Worm (Caenorhabditis elegans): ENCODE measurements around the gene K10B4.1.
A peak's percentile ranks its signal among the peaks of the same experiment; 100 is the strongest.

The K10B4.1 gene

DNA sequence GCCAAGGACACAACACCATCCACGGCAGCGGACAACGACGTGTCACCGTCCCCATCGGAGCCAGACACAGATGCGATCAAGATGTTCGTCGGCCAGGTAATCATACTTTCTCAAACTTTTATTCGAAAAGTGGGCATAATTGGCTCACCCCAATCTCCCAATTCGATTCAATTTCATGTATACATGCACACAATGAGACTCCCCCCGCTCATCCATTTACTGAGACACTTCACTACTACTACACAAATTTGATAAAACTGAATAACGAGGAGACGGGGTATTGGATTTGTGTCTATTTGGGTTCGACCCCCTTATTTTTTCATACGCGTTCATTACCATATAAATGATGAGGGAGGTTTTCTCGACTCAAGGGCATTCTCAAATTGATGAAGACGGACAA lies 28.0 kb downstream of the K10B4.1 start:
- TF ChIP-seq lin-13 (GFP tag; optimal IDR thresholded peaks at IDR 0.05) (no peak), nhr-237 (tag; optimal IDR thresholded peaks at IDR 0.05) (no peak), fkh-4 (tag; optimal IDR thresholded peaks at IDR 0.05; ENCODE audit: borderline replicate concordance) (no peak), mdl-1 (tag; optimal IDR thresholded peaks at IDR 0.05) (no peak), nhr-90 (tag; optimal IDR thresholded peaks at IDR 0.05; ENCODE audit: poor library complexity) (no peak), efl-1 (optimal IDR thresholded peaks at IDR 0.05) (no peak), efl-1 (GFP tag; optimal IDR thresholded peaks at IDR 0.05 in 1 of 2) (peak in 1 of 2 experiments; percentile 76), ceh-88 (GFP tag; IDR thresholded peaks at IDR 0.05) (no peak), fkh-8 (tag; optimal IDR thresholded peaks at IDR 0.05) (no peak), elt-3 (tag; optimal IDR thresholded peaks at IDR 0.05) (peak in 1 of 6 experiments; percentile 9), fkh-10 (GFP tag; optimal IDR thresholded peaks at IDR 0.05) (no peak), lin-14 (GFP tag; optimal IDR thresholded peaks at IDR 0.05) (peak; percentile 37), unc-98 (GFP tag; IDR thresholded peaks at IDR 0.05) (no peak), alr-1 (tag; optimal IDR thresholded peaks at IDR 0.05; ENCODE audit: borderline replicate concordance) (no peak), dsc-1 (tag; optimal IDR thresholded peaks at IDR 0.05) (no peak), tlp-1 (tag; optimal IDR thresholded peaks at IDR 0.05) (no peak), nhr-85 (tag) (peak; percentile 68), ceh-82 (tag; optimal IDR thresholded peaks at IDR 0.05) (no peak)

- no peak for TF ChIP-seq vab-15 (tag; optimal IDR thresholded peaks at IDR 0.05)
- TF ChIP-seq ets-5 (GFP tag; IDR thresholded peaks at IDR 0.05): no peak
- peak; percentile 16 for TF ChIP-seq nhr-47 (tag; optimal IDR thresholded peaks at IDR 0.05)
- TF ChIP-seq mdl-1 (tag; optimal IDR thresholded peaks at IDR 0.05): no peak
- peak; percentile 3 for TF ChIP-seq irx-1 (tag; optimal IDR thresholded peaks at IDR 0.05)
- TF ChIP-seq lin-39 (tag; optimal IDR thresholded peaks at IDR 0.05): no peak
- peak; percentile 40 for TF ChIP-seq nhr-71 (tag; optimal IDR thresholded peaks at IDR 0.05)
- TF ChIP-seq ceh-8 (GFP tag; optimal IDR thresholded peaks at IDR 0.05): no peak
- peak; percentile 15 for TF ChIP-seq fkh-8 (tag; optimal IDR thresholded peaks at IDR 0.05)
- TF ChIP-seq lsy-2 (tag; optimal IDR thresholded peaks at IDR 0.05): no peak
- TF ChIP-seq dpl-1 (GFP tag; optimal IDR thresholded peaks at IDR 0.05): no peak
Observed at ce11 chrII:173679-174078, 38.4 kb downstream of the K10B4.1 start, which contains the start of gene T01D1.7. Gene T01D1.7, minus strand, starts transcription at chrII:173779.

- TF ChIP-seq nhr-84 (tag; optimal IDR thresholded peaks at IDR 0.05): no peak
- no peak for TF ChIP-seq efl-3 (GFP tag; optimal IDR thresholded peaks at IDR 0.05)
- TF ChIP-seq pag-3 (tag; optimal IDR thresholded peaks at IDR 0.05; ENCODE audit: borderline replicate concordance, insufficient read depth): no peak
- no peak for TF ChIP-seq rnt-1 (tag; optimal IDR thresholded peaks at IDR 0.05)
- TF ChIP-seq fos-1 (tag; optimal IDR thresholded peaks at IDR 0.05): no peak
- TF ChIP-seq nhr-76 (tag; optimal IDR thresholded peaks at IDR 0.05): no peak
- no peak for TF ChIP-seq nhr-12 (tag; optimal IDR thresholded peaks at IDR 0.05)
- no peak for TF ChIP-seq fkh-10 (GFP tag; optimal IDR thresholded peaks at IDR 0.05)
- no peak for TF ChIP-seq blmp-1 (tag; optimal IDR thresholded peaks at IDR 0.05)
- no peak for TF ChIP-seq ceh-63 (GFP tag; optimal IDR thresholded peaks at IDR 0.05)
- TF ChIP-seq nhr-28 (tag; optimal IDR thresholded peaks at IDR 0.05): no peak
- no peak for TF ChIP-seq nhr-71 (tag; optimal IDR thresholded peaks at IDR 0.05)
- TF ChIP-seq snu-23 (GFP tag; optimal IDR thresholded peaks at IDR 0.05): no peak
- no peak for TF ChIP-seq zip-4 (GFP tag; optimal IDR thresholded peaks at IDR 0.05)
- no peak for TF ChIP-seq mdl-1 (tag; optimal IDR thresholded peaks at IDR 0.05)
- TF ChIP-seq tbx-2 (tag; optimal IDR thresholded peaks at IDR 0.05): no peak
- TF ChIP-seq nhr-85 (tag): no peak
Observed at ce11 chrII:175868-176267, 40.6 kb downstream of the K10B4.1 start, which contains the start of gene T01D1.3. Gene T01D1.3, minus strand, starts transcription at chrII:175968.
